Worm (Caenorhabditis elegans) whole organism, L2 larva: ENCODE measurements around the gene cdr-6.

Experiments
- C34F6.9 ChIP-seq: fragments of 150-350 bp; optimal IDR thresholded peaks from 2 replicates; lab custom pipeline; 2014; ENCODE audit warnings: missing biosample characterization, missing genetic modification characterization
- F13H6.1 ChIP-seq: sonication (generic microtip); optimal IDR thresholded peaks from 2 replicates; lab custom pipeline; 2016; ENCODE audit warnings: missing genetic modification characterization, missing compliant biosample characterization
- R02D3.7 ChIP-seq: fragments of 150-350 bp; optimal IDR thresholded peaks from 2 replicates; lab custom pipeline; 2014; ENCODE audit warnings: missing biosample characterization, missing genetic modification characterization
- Y55F3AM.14 ChIP-seq: fragments of 200-800 bp; sonication (Bioruptor generic); optimal IDR thresholded peaks from 2 replicates; lab custom pipeline; 2018; ENCODE audit warnings: mild to moderate bottlenecking, missing genetic modification characterization, missing compliant biosample characterization
- ZK546.5 ChIP-seq: sonication (generic microtip); optimal IDR thresholded peaks from 2 replicates; lab custom pipeline; 2017; ENCODE audit warnings: missing biosample characterization, missing genetic modification characterization
- alr-1 ChIP-seq: fragments of 150-350 bp; optimal IDR thresholded peaks from 2 replicates; lab custom pipeline; 2014; ENCODE audit warnings: missing biosample characterization, missing genetic modification characterization
- ama-1 ChIP-seq: fragments of 150-350 bp; optimal IDR thresholded peaks from 2 replicates; lab custom pipeline; 2018; ENCODE audit warnings: inconsistent platforms
- blmp-1 ChIP-seq: sonication (generic microtip); optimal IDR thresholded peaks from 2 replicates; lab custom pipeline; 2017; ENCODE audit warnings: missing genetic modification characterization, mild to moderate bottlenecking, missing compliant biosample characterization, antibody characterized with exemption, moderate library complexity; ENCODE audit not compliant: insufficient read depth
- ceh-16 ChIP-seq: fragments of 150-350 bp; optimal IDR thresholded peaks from 2 replicates; lab custom pipeline; 2014; ENCODE audit warnings: missing biosample characterization, missing genetic modification characterization
- ceh-82 ChIP-seq: fragments of 150-350 bp; optimal IDR thresholded peaks from 2 replicates; lab custom pipeline; 2014; ENCODE audit warnings: missing biosample characterization, missing genetic modification characterization
- dmd-4 ChIP-seq: sonication (generic microtip); optimal IDR thresholded peaks from 2 replicates; lab custom pipeline; 2017; ENCODE audit warnings: missing biosample characterization, missing genetic modification characterization
- elt-1 ChIP-seq: fragments of 150-350 bp; optimal IDR thresholded peaks from 2 replicates; lab custom pipeline; 2014; ENCODE audit warnings: missing biosample characterization, missing genetic modification characterization
- elt-3 ChIP-seq: sonication (generic microtip); optimal IDR thresholded peaks from 2 replicates; lab custom pipeline; 2017; ENCODE audit warnings: missing biosample characterization, missing genetic modification characterization
- fos-1 ChIP-seq: fragments of 150-350 bp; optimal IDR thresholded peaks from 2 replicates; lab custom pipeline; 2014; ENCODE audit warnings: missing biosample characterization, missing genetic modification characterization
- gmeb-1 ChIP-seq: fragments of 150-350 bp; optimal IDR thresholded peaks from 2 replicates; lab custom pipeline; 2014; ENCODE audit warnings: missing biosample characterization, missing genetic modification characterization
- lin-11 ChIP-seq: fragments of 150-350 bp; sonication (generic microtip); optimal IDR thresholded peaks from 2 replicates; lab custom pipeline; 2014; ENCODE audit warnings: missing biosample characterization, missing genetic modification characterization, inconsistent platforms, mixed read lengths
- lin-13 ChIP-seq: fragments of 150-350 bp; optimal IDR thresholded peaks from 2 replicates; lab custom pipeline; 2014; ENCODE audit warnings: missing biosample characterization, missing genetic modification reagents, missing genetic modification characterization
- lsy-2 ChIP-seq, 2 experiments: fragments of 150-350 bp in 1 of 2; sonication (generic microtip) in 1 of 2; optimal IDR thresholded peaks; 2 replicates each; lab custom pipeline; 2014 to 2017; ENCODE audit warnings: missing biosample characterization in 2 of 2, missing genetic modification characterization in 2 of 2
- mab-5 ChIP-seq: fragments of 150-350 bp; optimal IDR thresholded peaks from 2 replicates; lab custom pipeline; 2014; ENCODE audit warnings: missing biosample characterization, missing genetic modification characterization
- nhr-11 ChIP-seq: fragments of 150-350 bp; optimal IDR thresholded peaks from 2 replicates; lab custom pipeline; 2014; ENCODE audit warnings: missing biosample characterization, missing genetic modification characterization
- nhr-129 ChIP-seq: fragments of 150-350 bp; optimal IDR thresholded peaks from 2 replicates; lab custom pipeline; 2014; ENCODE audit warnings: missing biosample characterization, missing genetic modification characterization
- nhr-21 ChIP-seq: fragments of 150-350 bp; optimal IDR thresholded peaks from 2 replicates; lab custom pipeline; 2014; ENCODE audit warnings: missing biosample characterization, missing genetic modification characterization
- nhr-23 ChIP-seq: fragments of 150-350 bp; optimal IDR thresholded peaks from 2 replicates; lab custom pipeline; 2014; ENCODE audit warnings: missing biosample characterization, missing genetic modification reagents, missing genetic modification characterization
- nhr-237 ChIP-seq: fragments of 150-350 bp; optimal IDR thresholded peaks from 2 replicates; lab custom pipeline; 2014; ENCODE audit warnings: missing biosample characterization, missing genetic modification characterization
- nhr-25 ChIP-seq: fragments of 150-350 bp; sonication (generic microtip); optimal IDR thresholded peaks from 3 replicates; lab custom pipeline; 2014; ENCODE audit warnings: missing biosample characterization, missing genetic modification characterization
- nhr-77 ChIP-seq: fragments of 150-350 bp; optimal IDR thresholded peaks from 2 replicates; lab custom pipeline; 2014; ENCODE audit warnings: missing biosample characterization, missing genetic modification characterization
- peb-1 ChIP-seq: fragments of 150-350 bp; optimal IDR thresholded peaks from 2 replicates; lab custom pipeline; 2014; ENCODE audit warnings: missing biosample characterization, missing genetic modification characterization
- sem-4 ChIP-seq: fragments of 150-350 bp; optimal IDR thresholded peaks from 2 replicates; lab custom pipeline; 2014; ENCODE audit warnings: missing biosample characterization, missing genetic modification reagents, missing genetic modification characterization
- skn-1 ChIP-seq: sonication (generic microtip); optimal IDR thresholded peaks from 2 replicates; lab custom pipeline; 2017; ENCODE audit warnings: missing biosample characterization, missing genetic modification characterization
- sma-3 ChIP-seq: sonication (generic microtip); optimal IDR thresholded peaks from 2 replicates; lab custom pipeline; 2016; ENCODE audit warnings: missing genetic modification reagents, missing genetic modification characterization, missing compliant biosample characterization
- sma-9 ChIP-seq, 2 experiments: fragments of 150-350 bp in 1 of 2; sonication (generic microtip) in 1 of 2; optimal IDR thresholded peaks; 2 replicates each; lab custom pipeline; 2014 to 2016; ENCODE audit warnings: missing genetic modification characterization in 2 of 2, mild to moderate bottlenecking in 1 of 2, missing biosample characterization in 1 of 2, missing compliant biosample characterization in 1 of 2, missing genetic modification reagents in 1 of 2, moderate library complexity in 1 of 2
- snpc-4 ChIP-seq: fragments of 150-350 bp; optimal IDR thresholded peaks from 2 replicates; lab custom pipeline; 2014; ENCODE audit warnings: missing biosample characterization, missing genetic modification characterization
- unc-39 ChIP-seq: fragments of 150-350 bp; optimal IDR thresholded peaks from 2 replicates; lab custom pipeline; 2014; ENCODE audit warnings: missing biosample characterization, missing genetic modification characterization
- unc-55 ChIP-seq: fragments of 150-350 bp; sonication (generic microtip); optimal IDR thresholded peaks from 3 replicates; lab custom pipeline; 2014; ENCODE audit warnings: missing biosample characterization, missing genetic modification reagents, missing genetic modification characterization
- unc-62 ChIP-seq: fragments of 150-350 bp; optimal IDR thresholded peaks from 2 replicates; lab custom pipeline; 2014; ENCODE audit warnings: missing biosample characterization, missing genetic modification reagents, missing genetic modification characterization
- zag-1 ChIP-seq: fragments of 150-350 bp; optimal IDR thresholded peaks from 2 replicates; lab custom pipeline; 2014; ENCODE audit warnings: missing biosample characterization, missing genetic modification characterization
- ztf-1 ChIP-seq: fragments of 200-800 bp; sonication (Bioruptor generic); conservative IDR thresholded peaks from 2 replicates; pipeline ENCODE4 v1.3.6; 2022; ENCODE audit warnings: missing genetic modification characterization, missing compliant biosample characterization
- ztf-11 ChIP-seq: sonication (generic microtip); optimal IDR thresholded peaks from 2 replicates; lab custom pipeline; 2017; ENCODE audit warnings: missing biosample characterization, missing genetic modification characterization

The cdr-6 gene

ce11 chrV:12408996-12409395, 4.5 kb downstream of the cdr-6 start:
- TF ChIP-seq nhr-129 (tag; lab: Kevin White, UChicago) = peak; percentile 83
- TF ChIP-seq elt-1 (tag; lab: Kevin White, UChicago) = no peak
- TF ChIP-seq nhr-77 = no peak
- no peak for TF ChIP-seq R02D3.7 (tag; lab: Kevin White, UChicago)
- no peak for TF ChIP-seq ZK546.5
- TF ChIP-seq sem-4 (tag; lab: Kevin White, UChicago) = no peak
- TF ChIP-seq ztf-11 (tag; lab: Kevin White, UChicago) = no peak
- TF ChIP-seq mab-5 = no peak
- no peak for TF ChIP-seq alr-1 (tag; lab: Kevin White, UChicago)
- TF ChIP-seq fos-1 (tag; lab: Kevin White, UChicago) = peak; percentile 44
- TF ChIP-seq zag-1 (tag; lab: Kevin White, UChicago) = no peak
- TF ChIP-seq sma-3 (GFP tag; lab: Kevin White, UChicago) = no peak
- no peak for TF ChIP-seq dmd-4 (tag; lab: Kevin White, UChicago)
- no peak for TF ChIP-seq F13H6.1 (tag; lab: Kevin White, UChicago)
- no peak for TF ChIP-seq peb-1
- TF ChIP-seq lsy-2 (tag; optimal IDR thresholded peaks at IDR 0.05; lab: Kevin White, UChicago) = peak in 1 of 2 experiments; percentile 48
- peak; percentile 37 for TF ChIP-seq C34F6.9 (tag; lab: Kevin White, UChicago)
- peak; percentile 53 for TF ChIP-seq unc-55
- TF ChIP-seq sma-9 (GFP tag; optimal IDR thresholded peaks at IDR 0.05; lab: Kevin White, UChicago) = peak; percentile 51
- TF ChIP-seq sma-9 (tag; optimal IDR thresholded peaks at IDR 0.05; lab: Kevin White, UChicago) = no peak
- TF ChIP-seq gmeb-1 = peak; percentile 7
- no peak for TF ChIP-seq unc-62 (GFP tag; lab: Kevin White, UChicago)

- no peak for TF ChIP-seq snpc-4 (tag; lab: Kevin White, UChicago)
- TF ChIP-seq skn-1 (tag; lab: Kevin White, UChicago) = no peak
These were observed 5.0 kb downstream of the cdr-6 start, which contains the start of gene cdr-4 for ce11 chrV:12408525-12408924. TSS of gene cdr-4 (minus strand) at chrV:12408625.

ce11 chrV:12406514-12406913, 7.0 kb downstream of the cdr-6 start:
- TF ChIP-seq Y55F3AM.14 (GFP tag; lab: Kevin White, UChicago) = no peak
- TF ChIP-seq unc-55 = no peak
- TF ChIP-seq nhr-129 (tag; lab: Kevin White, UChicago) = no peak
- TF ChIP-seq ceh-16 (tag; lab: Kevin White, UChicago) = no peak
- TF ChIP-seq zag-1 (tag; lab: Kevin White, UChicago) = no peak
- TF ChIP-seq lin-13 (GFP tag; lab: Kevin White, UChicago) = no peak
- TF ChIP-seq sma-3 (GFP tag; lab: Kevin White, UChicago) = no peak
- no peak for TF ChIP-seq ztf-1 (GFP tag; lab: Robert Waterston, UW)
- no peak for TF ChIP-seq F13H6.1 (tag; lab: Kevin White, UChicago)
- no peak for TF ChIP-seq elt-3
- no peak for TF ChIP-seq nhr-237 (tag; lab: Kevin White, UChicago)
- TF ChIP-seq elt-1 (tag; lab: Kevin White, UChicago) = no peak
- TF ChIP-seq lsy-2 (tag; optimal IDR thresholded peaks at IDR 0.05; lab: Kevin White, UChicago) = no peak
- no peak for TF ChIP-seq ama-1 (lab: Kevin White, UChicago)
- TF ChIP-seq blmp-1 (tag; lab: Kevin White, UChicago) = no peak
- TF ChIP-seq nhr-21 (tag; lab: Kevin White, UChicago) = no peak
- TF ChIP-seq nhr-77 = no peak

ce11 chrV:12405929-12406328, 7.6 kb downstream of the cdr-6 start, which contains the start of gene K01D12.10:
TSS of gene K01D12.10 (plus strand) at chrV:12406229.
- no peak for TF ChIP-seq lin-11 (tag; lab: Kevin White, UChicago)
- TF ChIP-seq ZK546.5 = no peak

- TF ChIP-seq alr-1 (tag; lab: Kevin White, UChicago) (no peak), nhr-11 (tag; lab: Kevin White, UChicago) (no peak), ceh-82 (tag; lab: Kevin White, UChicago) (no peak), Y55F3AM.14 (GFP tag; lab: Kevin White, UChicago) (no peak), C34F6.9 (tag; lab: Kevin White, UChicago) (no peak), unc-62 (GFP tag; lab: Kevin White, UChicago) (no peak), elt-1 (tag; lab: Kevin White, UChicago) (no peak), nhr-129 (tag; lab: Kevin White, UChicago) (no peak), gmeb-1 (no peak), ceh-16 (tag; lab: Kevin White, UChicago) (no peak), snpc-4 (tag; lab: Kevin White, UChicago) (no peak), sem-4 (tag; lab: Kevin White, UChicago) (no peak), nhr-25 (tag; lab: Kevin White, UChicago) (no peak), nhr-23 (tag; lab: Kevin White, UChicago) (no peak), unc-39 (tag; lab: Kevin White, UChicago) (no peak), lin-11 (tag; lab: Kevin White, UChicago) (no peak), ZK546.5 (no peak), ama-1 (lab: Kevin White, UChicago) (no peak), zag-1 (tag; lab: Kevin White, UChicago) (no peak)
These were observed 9.0 kb downstream of the cdr-6 start, which contains the start of gene K01D12.9 for ce11 chrV:12404544-12404943. TSS of gene K01D12.9 (minus strand) at chrV:12404644.
